Fruit fly (Drosophila melanogaster): Measurements from ENCODE around the gene CG3285.
A peak's percentile ranks its signal among the peaks of the same experiment; 100 is the strongest.

CG3285 gene

DNA sequence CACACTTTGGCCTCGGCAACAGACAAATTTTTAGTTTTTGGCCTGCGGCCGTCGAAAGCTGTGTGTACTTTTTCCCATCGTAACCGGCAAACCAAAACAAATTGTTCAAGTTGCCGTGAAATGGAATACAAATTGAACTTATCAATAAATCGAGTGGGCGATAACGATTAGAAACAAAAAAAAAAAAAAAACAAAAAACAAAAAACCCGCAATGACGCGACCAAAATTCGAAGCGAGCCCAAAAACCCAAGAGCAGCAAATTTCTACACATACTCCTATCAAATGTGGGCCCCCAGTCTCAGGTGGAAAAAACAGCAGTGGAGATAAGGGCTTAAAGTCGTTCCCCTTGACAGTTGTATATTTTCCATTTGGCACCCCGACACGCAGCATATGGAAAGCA lies 23.5 kb upstream of the CG3285 start (continued):
- TF ChIP-seq hbn (GFP tag; IDR thresholded peaks at IDR 0.05; ENCODE audit: partially characterized antibody): no peak
- TF ChIP-seq trh (GFP tag; optimal IDR thresholded peaks at IDR 0.05): no peak

DNA sequence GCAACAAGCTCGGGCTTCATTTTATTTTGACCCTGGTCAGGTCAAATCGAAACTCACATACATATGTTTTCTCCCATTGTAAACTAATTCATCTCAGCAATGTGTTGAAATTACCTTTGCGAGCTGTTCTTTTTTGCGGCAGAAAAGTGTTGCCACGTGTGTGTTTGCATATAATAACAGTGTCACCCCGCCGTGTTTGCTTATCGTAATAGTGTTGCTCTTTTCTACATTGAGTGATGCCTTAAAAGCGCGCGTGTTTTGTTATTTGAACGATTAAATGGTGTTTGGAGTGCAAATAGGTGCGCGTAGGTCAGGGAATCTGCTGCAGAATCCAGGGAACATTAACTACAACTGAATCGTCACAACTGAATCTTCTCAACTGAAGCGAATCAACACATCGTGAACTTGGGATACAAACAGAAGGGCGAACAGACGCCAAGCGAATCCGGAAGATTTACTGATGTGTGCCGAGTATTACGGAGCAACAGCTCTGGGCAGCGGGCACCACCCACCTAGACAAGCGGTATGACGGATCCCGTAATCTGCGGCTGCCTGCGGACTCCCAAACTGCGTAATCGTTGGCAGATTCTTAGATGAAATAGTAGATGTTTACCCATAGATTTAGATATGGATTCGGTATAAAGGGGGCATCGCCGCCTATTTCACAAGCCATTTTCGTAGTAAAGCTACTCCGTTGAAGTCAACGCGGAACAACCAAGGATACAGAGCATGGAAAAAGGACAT lies 22.0 kb upstream of the CG3285 start, which contains the start of gene CG15406:
CG15406 (plus strand) TSS at position 694 of the 744 bp plus-strand sequence.
- TF ChIP-seq Ravus (GFP tag; IDR thresholded peaks at IDR 0.05): no peak
- TF ChIP-seq CG11723 (GFP tag; optimal IDR thresholded peaks at IDR 0.05): no peak
- TF ChIP-seq Aef1 (GFP tag; IDR thresholded peaks at IDR 0.05): no peak
- no peak for TF ChIP-seq CG17568 (GFP tag; optimal IDR thresholded peaks at IDR 0.05)
- peak; percentile 35; the same call in 1 of the 2 replicates for TF ChIP-seq amos (GFP tag; IDR thresholded peaks at IDR 0.05; ENCODE audit: partially characterized antibody)
- no peak for TF ChIP-seq pnt (GFP tag; optimal IDR thresholded peaks at IDR 0.05)
- peak; percentile 37; the same call in 1 of the 3 replicates for TF ChIP-seq zen2 (GFP tag; IDR thresholded peaks at IDR 0.05; ENCODE audit: partially characterized antibody)
- peak; percentile 98 for TF ChIP-seq CG14710 (tag; optimal IDR thresholded peaks at IDR 0.05)
- TF ChIP-seq corto (GFP tag; optimal IDR thresholded peaks at IDR 0.05): no peak
- no peak for TF ChIP-seq sug (tag; optimal IDR thresholded peaks at IDR 0.05)
- no peak for TF ChIP-seq br (optimal IDR thresholded peaks at IDR 0.05)
- TF ChIP-seq CG32767 (GFP tag; IDR thresholded peaks at IDR 0.05): no peak
- TF ChIP-seq Hand (GFP tag; optimal IDR thresholded peaks at IDR 0.05): no peak
- no peak for TF ChIP-seq Abd-B (GFP tag; optimal IDR thresholded peaks at IDR 0.05)
- TF ChIP-seq CrebB (tag; optimal IDR thresholded peaks at IDR 0.05): no peak
- no peak for TF ChIP-seq phol (tag; optimal IDR thresholded peaks at IDR 0.05)
- no peak for TF ChIP-seq CG17328 (GFP tag; IDR thresholded peaks at IDR 0.05)
- TF ChIP-seq run (tag; optimal IDR thresholded peaks at IDR 0.05): no peak
- no peak for TF ChIP-seq CG12071 (GFP tag; optimal IDR thresholded peaks at IDR 0.05)
- no peak for TF ChIP-seq Nf-YC (tag; optimal IDR thresholded peaks at IDR 0.05)
- TF ChIP-seq ind (GFP tag; optimal IDR thresholded peaks at IDR 0.05): no peak
- no peak for TF ChIP-seq emc (GFP tag; optimal IDR thresholded peaks at IDR 0.05)
- 0 out of 3 replicates have a peak, but pooled peaks have one; percentile 14 for TF ChIP-seq Doc3 (GFP tag; IDR thresholded peaks at IDR 0.05; ENCODE audit: partially characterized antibody)
- TF ChIP-seq Camta (GFP tag; optimal IDR thresholded peaks at IDR 0.05): no peak
- no peak for TF ChIP-seq p53 (GFP tag; optimal IDR thresholded peaks at IDR 0.05)
- no peak for TF ChIP-seq stc (GFP tag; IDR thresholded peaks at IDR 0.05)
- TF ChIP-seq h (optimal IDR thresholded peaks at IDR 0.05): no peak
- no peak for TF ChIP-seq klu (GFP tag; IDR thresholded peaks at IDR 0.05)
- no peak for TF ChIP-seq CG34376 (GFP tag; optimal IDR thresholded peaks at IDR 0.05)
- no peak for TF ChIP-seq onecut (GFP tag; IDR thresholded peaks at IDR 0.05)
- TF ChIP-seq CG15073 (GFP tag; optimal IDR thresholded peaks at IDR 0.05): no peak
- TF ChIP-seq CG11247 (GFP tag; IDR thresholded peaks at IDR 0.05): no peak
- TF ChIP-seq Scr (GFP tag; IDR thresholded peaks at IDR 0.05; ENCODE audit: partially characterized antibody): 0 out of 2 replicates have a peak, but pooled peaks have one; percentile 30
- no peak for TF ChIP-seq CG13624 (GFP tag; optimal IDR thresholded peaks at IDR 0.05)
- TF ChIP-seq CG3726 (GFP tag; IDR thresholded peaks at IDR 0.05): no peak
- no peak for TF ChIP-seq CG4360 (GFP tag; IDR thresholded peaks at IDR 0.05)
- TF ChIP-seq ash1 (GFP tag; optimal IDR thresholded peaks at IDR 0.05): no peak
- TF ChIP-seq TFAM (GFP tag; optimal IDR thresholded peaks at IDR 0.05): no peak
- TF ChIP-seq Rx (GFP tag; IDR thresholded peaks at IDR 0.05): no peak
- TF ChIP-seq maf-S (GFP tag; optimal IDR thresholded peaks at IDR 0.05): no peak
- TF ChIP-seq cas (GFP tag; IDR thresholded peaks at IDR 0.05): no peak
- peak; percentile 71; the same call in 2 of the 3 replicates for TF ChIP-seq CG6791 (GFP tag; IDR thresholded peaks at IDR 0.05; ENCODE audit: partially characterized antibody)
- TF ChIP-seq CG18476 (GFP tag; optimal IDR thresholded peaks at IDR 0.05): no peak
- TF ChIP-seq pho (GFP tag; optimal IDR thresholded peaks at IDR 0.05): no peak
- no peak for TF ChIP-seq CG31441 (GFP tag; IDR thresholded peaks at IDR 0.05)
- no peak for TF ChIP-seq Gsc (GFP tag; IDR thresholded peaks at IDR 0.05)
- TF ChIP-seq chinmo (GFP tag; IDR thresholded peaks at IDR 0.05; ENCODE audit: partially characterized antibody): 0 out of 4 replicates have a peak, but pooled peaks have one; percentile 28

Measured in whole organism, embryonic.